Worm (Caenorhabditis elegans) whole organism, young adult: ENCODE data around the gene tag-340.

ENCODE experiments used
- ama-1 ChIP-seq, 3 experiments: fragments of 150-350 bp in 1 of 3; sonication (generic microtip) in 2 of 3; optimal IDR thresholded peaks; 2 replicates each; lab custom pipeline; 2014 to 2018; ENCODE audit warnings: missing biosample characterization in 2 of 3, missing genetic modification characterization in 2 of 3, missing genetic modification reagents in 2 of 3
- atf-7 ChIP-seq: sonication (generic microtip); optimal IDR thresholded peaks from 2 replicates; lab custom pipeline; 2017; ENCODE audit warnings: mild to moderate bottlenecking, missing genetic modification characterization, missing compliant biosample characterization
- athp-1 ChIP-seq: sonication (generic microtip); optimal IDR thresholded peaks from 2 replicates; lab custom pipeline; 2017; ENCODE audit warnings: mild to moderate bottlenecking, missing genetic modification characterization, missing compliant biosample characterization
- ceh-27 ChIP-seq: fragments of 200-800 bp; sonication (Bioruptor generic); optimal IDR thresholded peaks from 2 replicates; lab custom pipeline; 2018; ENCODE audit warnings: mild to moderate bottlenecking, missing genetic modification characterization, moderate library complexity, missing compliant biosample characterization
- hlh-12 ChIP-seq: sonication (generic microtip); optimal IDR thresholded peaks from 2 replicates; lab custom pipeline; 2016; ENCODE audit warnings: missing genetic modification characterization, missing compliant biosample characterization
- madf-10 ChIP-seq: sonication (generic microtip); optimal IDR thresholded peaks from 2 replicates; lab custom pipeline; 2016; ENCODE audit warnings: mild to moderate bottlenecking, missing genetic modification characterization, missing compliant biosample characterization
- mes-4 ChIP-seq: sonication (generic microtip); optimal IDR thresholded peaks from 2 replicates; lab custom pipeline; 2016; ENCODE audit warnings: missing genotype, missing genetic modification characterization, missing compliant biosample characterization
- nfya-2 ChIP-seq: fragments of 200-800 bp; sonication (Bioruptor generic); IDR thresholded peaks from 2 replicates; pipeline ENCODE4 v1.3.6; 2022; ENCODE audit warnings: missing genetic modification reagents, missing genetic modification characterization, missing compliant biosample characterization
- pha-4 ChIP-seq: fragments of 150-350 bp; sonication (generic microtip); optimal IDR thresholded peaks from 2 replicates; lab custom pipeline; 2014; ENCODE audit warnings: missing biosample characterization, missing genetic modification reagents, missing genetic modification characterization
- snpc-4 ChIP-seq, 5 experiments: fragments of 150-350 bp in 1 of 5; sonication (generic microtip) in 4 of 5; optimal IDR thresholded peaks; 2 replicates each; lab custom pipeline; 2014 to 2018; ENCODE audit warnings: missing genetic modification characterization in 5 of 5, missing biosample characterization in 3 of 5, antibody characterized with exemption in 2 of 5, mild to moderate bottlenecking in 2 of 5, missing compliant biosample characterization in 2 of 5, missing genotype in 2 of 5, moderate library complexity in 2 of 5, missing genetic modification reagents in 1 of 5
- unc-62 ChIP-seq: fragments of 150-350 bp; optimal IDR thresholded peaks from 2 replicates; lab custom pipeline; 2014; ENCODE audit warnings: missing biosample characterization, missing genetic modification reagents, missing genetic modification characterization

DNA sequence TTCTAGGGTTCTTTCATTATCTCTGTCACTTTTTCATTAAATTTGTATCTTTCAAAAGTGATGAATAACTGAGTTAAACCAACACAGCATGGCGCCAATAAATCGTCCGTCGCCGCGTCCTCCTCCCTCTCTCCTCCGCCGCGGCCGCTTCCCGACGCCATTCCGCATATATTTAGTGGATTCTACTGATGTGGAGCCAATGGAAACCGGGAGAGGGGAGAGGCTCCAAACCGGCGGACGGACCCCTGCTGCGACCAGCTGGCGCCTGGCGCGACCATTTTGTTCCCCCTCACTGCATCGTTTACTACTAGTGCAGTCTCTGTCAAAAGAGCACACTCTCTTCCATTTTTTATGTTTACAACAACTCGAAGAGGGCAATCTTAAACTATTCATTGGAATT lies 50.9 kb downstream of the tag-340 start:
- TF ChIP-seq pha-4 (no peak), madf-10 (no peak), atf-7 (tag; lab: Kevin White, UChicago) (no peak), ama-1 (optimal IDR thresholded peaks at IDR 0.05; lab: Kevin White, UChicago) (no peak), ama-1 (GFP tag; optimal IDR thresholded peaks at IDR 0.05; lab: Kevin White, UChicago) (no peak), nfya-2 (GFP tag; lab: Robert Waterston, UW) (no peak), athp-1 (tag; lab: Kevin White, UChicago) (no peak), hlh-12 (tag; lab: Kevin White, UChicago) (no peak), unc-62 (GFP tag; lab: Kevin White, UChicago) (no peak), mes-4 (no peak), snpc-4 (GFP tag; optimal IDR thresholded peaks at IDR 0.05; lab: Kevin White, UChicago) (no peak), snpc-4 (tag; optimal IDR thresholded peaks at IDR 0.05; lab: Kevin White, UChicago) (no peak), ceh-27 (GFP tag; lab: Kevin White, UChicago) (no peak)
